Worm (Caenorhabditis elegans) whole organism, early embryonic: ENCODE results near the gene H38K22.9.

ENCODE experiments used
- aly-1 ChIP-seq: sonication (generic microtip); optimal IDR thresholded peaks from 2 replicates; lab custom pipeline; 2016; ENCODE audit warnings: missing genetic modification characterization, missing compliant biosample characterization
- ama-1 ChIP-seq: fragments of 150-350 bp; optimal IDR thresholded peaks from 2 replicates; lab custom pipeline; 2014
- ceh-13 ChIP-seq: fragments of 200-800 bp; sonication (Bioruptor generic); optimal IDR thresholded peaks from 2 replicates; lab custom pipeline; 2018; ENCODE audit warnings: mild to moderate bottlenecking, missing genetic modification characterization, missing compliant biosample characterization
- ceh-36 ChIP-seq: sonication (generic microtip); optimal IDR thresholded peaks from 2 replicates; lab custom pipeline; 2016; ENCODE audit warnings: missing genetic modification characterization, inconsistent platforms, missing compliant biosample characterization
- flt-1 ChIP-seq: fragments of 200-800 bp; sonication (Bioruptor generic); IDR thresholded peaks from 2 replicates; pipeline ENCODE4 v1.3.6; 2022; ENCODE audit warnings: missing genetic modification characterization, missing compliant biosample characterization
- hmbx-1 ChIP-seq: sonication (generic microtip); optimal IDR thresholded peaks from 2 replicates; lab custom pipeline; 2016; ENCODE audit warnings: mild to moderate bottlenecking, missing genetic modification characterization, missing compliant biosample characterization
- hmg-4 ChIP-seq: fragments of 200-800 bp; sonication (Bioruptor generic); optimal IDR thresholded peaks from 2 replicates; lab custom pipeline; 2018; ENCODE audit warnings: mild to moderate bottlenecking, missing genetic modification characterization, missing compliant biosample characterization
- pes-1 ChIP-seq: fragments of 200-800 bp; sonication (Bioruptor generic); IDR thresholded peaks from 2 replicates; pipeline ENCODE4 v1.3.6; 2022; ENCODE audit warnings: missing genetic modification reagents, missing genetic modification characterization, missing compliant biosample characterization
- sea-1 ChIP-seq: fragments of 200-800 bp; sonication (Bioruptor generic); conservative IDR thresholded peaks from 2 replicates; pipeline ENCODE4 v1.3.6; 2022; ENCODE audit warnings: missing genetic modification characterization, missing compliant biosample characterization
- tbx-11 ChIP-seq: fragments of 200-800 bp; sonication (Bioruptor generic); IDR thresholded peaks from 2 replicates; pipeline ENCODE4 v1.3.6; 2022; ENCODE audit warnings: missing genetic modification characterization, missing compliant biosample characterization
- tra-4 ChIP-seq: sonication (generic microtip); optimal IDR thresholded peaks from 2 replicates; lab custom pipeline; 2017; ENCODE audit warnings: missing genetic modification characterization, missing compliant biosample characterization

DNA sequence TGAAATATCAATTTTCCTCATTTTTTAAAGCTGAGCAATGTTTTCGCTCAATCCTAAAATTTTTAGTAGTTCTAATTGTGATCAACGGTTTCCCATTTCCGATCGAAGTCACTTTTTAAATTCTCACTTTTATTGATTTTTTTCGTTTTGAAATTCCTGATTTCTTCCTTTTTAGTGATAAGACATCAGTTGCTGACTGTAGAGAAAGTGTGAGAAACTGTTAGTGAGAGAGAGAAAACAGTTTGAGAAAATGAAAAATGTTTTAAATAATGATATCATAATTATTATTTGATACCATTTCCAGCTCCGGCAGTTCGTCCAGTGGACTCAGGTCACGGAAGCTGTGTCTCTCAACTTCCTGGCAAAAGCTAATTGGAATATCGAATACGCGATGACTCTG is 9.5 kb upstream of the H38K22.9 start:
- no peak for TF ChIP-seq pes-1 (GFP tag; lab: Robert Waterston, UW)
- TF ChIP-seq sea-1: no peak
- no peak for TF ChIP-seq ceh-36
- no peak for TF ChIP-seq ama-1 (lab: Kevin White, UChicago)
- TF ChIP-seq flt-1 (GFP tag; lab: Robert Waterston, UW): no peak
- no peak for TF ChIP-seq tra-4
- no peak for TF ChIP-seq ceh-13
- no peak for TF ChIP-seq hmbx-1 (tag; lab: Kevin White, UChicago)
- no peak for TF ChIP-seq hmg-4 (GFP tag; lab: Kevin White, UChicago)
- TF ChIP-seq tbx-11: no peak
- no peak for TF ChIP-seq aly-1 (tag; lab: Kevin White, UChicago)
